Worm (Caenorhabditis elegans) whole organism, L4 larva: ENCODE measurements around the gene ubxn-5.

Experiments used
- F44E2.7 ChIP-seq: fragments of 200-800 bp; sonication (Bioruptor generic); IDR thresholded peaks from 2 replicates; pipeline ENCODE4 v2.1.2; 2022; ENCODE audit warnings: missing genetic modification characterization, missing compliant biosample characterization
- F49E8.2 ChIP-seq: sonication (generic microtip); optimal IDR thresholded peaks from 2 replicates; lab custom pipeline; 2016; ENCODE audit warnings: missing compliant biosample characterization, mild to moderate bottlenecking, missing genetic modification characterization, borderline replicate concordance
- T20F7.1 ChIP-seq: fragments of 200-800 bp; sonication (Bioruptor generic); optimal IDR thresholded peaks from 2 replicates; lab custom pipeline; 2018; ENCODE audit warnings: mild to moderate bottlenecking, missing genetic modification characterization, missing compliant biosample characterization
- T26A8.4 ChIP-seq: fragments of 200-800 bp; sonication (Bioruptor generic); IDR thresholded peaks from 2 replicates; pipeline ENCODE4 v1.3.6; 2022; ENCODE audit warnings: missing genetic modification characterization, missing compliant biosample characterization
- Y5F2A.4 ChIP-seq: fragments of 200-800 bp; sonication (Bioruptor generic); optimal IDR thresholded peaks from 2 replicates; lab custom pipeline; 2018; ENCODE audit warnings: mild to moderate bottlenecking, missing genetic modification characterization, missing compliant biosample characterization
- Y75B8A.6 ChIP-seq: fragments of 200-800 bp; sonication (Bioruptor generic); IDR thresholded peaks from 2 replicates; pipeline ENCODE4 v1.3.6; 2022; ENCODE audit warnings: missing genetic modification reagents, missing genetic modification characterization, missing compliant biosample characterization
- aha-1 ChIP-seq: fragments of 150-350 bp; peaks from one replicate; lab custom pipeline; 2014; ENCODE audit warnings: missing biosample characterization, missing genetic modification characterization
- ama-1 ChIP-seq: fragments of 150-350 bp; optimal IDR thresholded peaks from 2 replicates; lab custom pipeline; 2014; ENCODE audit warnings: inconsistent platforms, mixed read lengths
- ceh-20 ChIP-seq: fragments of 200-800 bp; sonication (Bioruptor generic); IDR thresholded peaks from 2 replicates; pipeline ENCODE4 v1.3.6; 2022; ENCODE audit warnings: missing genetic modification reagents, missing genetic modification characterization, missing compliant biosample characterization
- ceh-82 ChIP-seq: sonication (generic microtip); optimal IDR thresholded peaks from 2 replicates; lab custom pipeline; 2017; ENCODE audit warnings: missing biosample characterization, missing genetic modification characterization
- ces-1 ChIP-seq: fragments of 150-350 bp; sonication (generic microtip); optimal IDR thresholded peaks from 4 replicates; lab custom pipeline; 2014; ENCODE audit warnings: missing biosample characterization, missing genetic modification reagents, missing genetic modification characterization
- cey-2 ChIP-seq: sonication (generic microtip); optimal IDR thresholded peaks from 3 replicates; lab custom pipeline; 2017; ENCODE audit warnings: missing genetic modification characterization, mild to moderate bottlenecking, missing compliant biosample characterization, antibody characterized with exemption, borderline replicate concordance; ENCODE audit not compliant: insufficient read depth
- daf-12 ChIP-seq: fragments of 150-350 bp; optimal IDR thresholded peaks from 2 replicates; lab custom pipeline; 2014; ENCODE audit warnings: missing biosample characterization, missing genetic modification reagents, missing genetic modification characterization
- daf-16 ChIP-seq, 3 experiments: sonication (generic microtip); optimal IDR thresholded peaks; 2 replicates each; lab custom pipeline; 2016 to 2017; ENCODE audit warnings: missing genetic modification characterization in 3 of 3, missing genetic modification reagents in 3 of 3, mild to moderate bottlenecking in 2 of 3, missing compliant biosample characterization in 2 of 3, missing biosample characterization in 1 of 3, moderate library complexity in 1 of 3
- dmd-6 ChIP-seq: fragments of 200-800 bp; sonication (Bioruptor generic); IDR thresholded peaks from 2 replicates; pipeline ENCODE4 v1.3.6; 2022; ENCODE audit warnings: missing genetic modification reagents, missing genetic modification characterization, missing compliant biosample characterization
- dmd-8 ChIP-seq: fragments of 200-800 bp; sonication (Bioruptor generic); IDR thresholded peaks from 2 replicates; pipeline ENCODE4 v1.3.6; 2022; ENCODE audit warnings: missing genetic modification characterization, missing compliant biosample characterization
- dpl-1 ChIP-seq: fragments of 150-350 bp; optimal IDR thresholded peaks from 2 replicates; lab custom pipeline; 2014; ENCODE audit warnings: missing biosample characterization, missing genetic modification reagents, missing genetic modification characterization
- duxl-1 ChIP-seq: sonication (generic microtip); optimal IDR thresholded peaks from 2 replicates; lab custom pipeline; 2016; ENCODE audit warnings: mild to moderate bottlenecking, missing genetic modification characterization, moderate library complexity, missing compliant biosample characterization; ENCODE audit not compliant: poor library complexity
- dve-1 ChIP-seq: sonication (generic microtip); optimal IDR thresholded peaks from 2 replicates; lab custom pipeline; 2017; ENCODE audit warnings: antibody characterized with exemption, mild to moderate bottlenecking, missing genetic modification characterization, missing compliant biosample characterization; ENCODE audit not compliant: insufficient read depth
- egl-43 ChIP-seq: fragments of 200-800 bp; sonication (Bioruptor generic); IDR thresholded peaks from 2 replicates; pipeline ENCODE4 v1.3.6; 2022; ENCODE audit warnings: missing genetic modification reagents, missing genetic modification characterization, missing compliant biosample characterization
- gei-8 ChIP-seq: fragments of 200-800 bp; sonication (Bioruptor generic); optimal IDR thresholded peaks from 2 replicates; lab custom pipeline; 2018; ENCODE audit warnings: mild to moderate bottlenecking, missing genetic modification characterization, missing compliant biosample characterization
- hlh-11 ChIP-seq: fragments of 200-800 bp; sonication (Bioruptor generic); optimal IDR thresholded peaks from 2 replicates; lab custom pipeline; 2018; ENCODE audit warnings: mild to moderate bottlenecking, missing genetic modification characterization, missing compliant biosample characterization
- hlh-30 ChIP-seq: sonication (generic microtip); optimal IDR thresholded peaks from 2 replicates; lab custom pipeline; 2017; ENCODE audit warnings: antibody characterized with exemption, mild to moderate bottlenecking, missing genetic modification characterization, missing compliant biosample characterization; ENCODE audit not compliant: insufficient read depth
- lin-1 ChIP-seq: fragments of 200-800 bp; sonication (Bioruptor generic); IDR thresholded peaks from 2 replicates; pipeline ENCODE4 v1.3.6; 2022; ENCODE audit warnings: missing genetic modification reagents, missing genetic modification characterization, missing compliant biosample characterization
- lin-29 ChIP-seq: fragments of 200-800 bp; sonication (Bioruptor generic); IDR thresholded peaks from 2 replicates; pipeline ENCODE4 v1.3.6; 2022; ENCODE audit warnings: missing genetic modification reagents, missing genetic modification characterization, missing compliant biosample characterization
- mdl-1 ChIP-seq, 2 experiments: fragments of 150-350 bp in 1 of 2; sonication (generic microtip) in 1 of 2; optimal IDR thresholded peaks; 2 replicates each; lab custom pipeline; 2014 to 2017; ENCODE audit warnings: missing biosample characterization in 2 of 2, missing genetic modification characterization in 2 of 2
- mes-2 ChIP-seq: sonication (generic microtip); optimal IDR thresholded peaks from 2 replicates; lab custom pipeline; 2016; ENCODE audit warnings: missing genotype, mild to moderate bottlenecking, missing genetic modification characterization, missing compliant biosample characterization; ENCODE audit not compliant: poor library complexity, severe bottlenecking
- mxl-2 ChIP-seq: fragments of 200-800 bp; sonication (Bioruptor generic); conservative IDR thresholded peaks from 2 replicates; pipeline ENCODE4 v1.3.6; 2022; ENCODE audit warnings: missing genetic modification reagents, missing genetic modification characterization, missing compliant biosample characterization
- nhr-25 ChIP-seq: sonication (generic microtip); optimal IDR thresholded peaks from 2 replicates; lab custom pipeline; 2017; ENCODE audit warnings: missing genetic modification characterization, mild to moderate bottlenecking, missing compliant biosample characterization, antibody characterized with exemption, moderate library complexity, borderline replicate concordance; ENCODE audit not compliant: insufficient read depth
- nhr-28 ChIP-seq: fragments of 150-350 bp; optimal IDR thresholded peaks from 2 replicates; lab custom pipeline; 2014; ENCODE audit warnings: missing biosample characterization, missing genetic modification characterization
- nhr-41 ChIP-seq: fragments of 200-800 bp; sonication (Bioruptor generic); IDR thresholded peaks from 2 replicates; pipeline ENCODE4 v1.3.6; 2022; ENCODE audit warnings: missing genetic modification reagents, missing genetic modification characterization, missing compliant biosample characterization
- php-3 ChIP-seq: fragments of 200-800 bp; sonication (Bioruptor generic); IDR thresholded peaks from 2 replicates; pipeline ENCODE4 v1.3.6; 2022; ENCODE audit warnings: missing genetic modification reagents, missing genetic modification characterization, missing compliant biosample characterization
- pqm-1 ChIP-seq: sonication (generic microtip); optimal IDR thresholded peaks from 2 replicates; lab custom pipeline; 2017; ENCODE audit warnings: missing biosample characterization, missing genetic modification characterization
- rbr-2 ChIP-seq: sonication (generic microtip); optimal IDR thresholded peaks from 2 replicates; lab custom pipeline; 2016; ENCODE audit warnings: missing genotype, missing genetic modification characterization, missing compliant biosample characterization
- skn-1 ChIP-seq: fragments of 150-350 bp; optimal IDR thresholded peaks from 2 replicates; lab custom pipeline; 2014; ENCODE audit warnings: missing biosample characterization, missing genetic modification characterization
- spr-1 ChIP-seq: sonication (generic microtip); optimal IDR thresholded peaks from 2 replicates; lab custom pipeline; 2016; ENCODE audit warnings: mild to moderate bottlenecking, missing genetic modification characterization, missing compliant biosample characterization
- unc-62 ChIP-seq, 3 experiments: fragments of 150-350 bp in 1 of 3; sonication (generic microtip); optimal IDR thresholded peaks in 2 of 3; peaks in 1 of 3; 1 replicate in 1 of 3; 2 replicates in 2 of 3; lab custom pipeline; 2014 to 2017; ENCODE audit warnings: missing biosample characterization in 3 of 3, missing genetic modification characterization in 3 of 3, missing genetic modification reagents in 3 of 3, missing genotype in 1 of 3
- vab-7 ChIP-seq: fragments of 200-800 bp; sonication (Bioruptor generic); IDR thresholded peaks from 2 replicates; pipeline ENCODE4 v1.3.6; 2022; ENCODE audit warnings: missing genetic modification reagents, missing genetic modification characterization, missing compliant biosample characterization
- zag-1 ChIP-seq: fragments of 150-350 bp; optimal IDR thresholded peaks from 2 replicates; lab custom pipeline; 2014; ENCODE audit warnings: missing biosample characterization, missing genetic modification characterization
- zfp-3 ChIP-seq: fragments of 200-800 bp; sonication (Bioruptor generic); conservative IDR thresholded peaks from 2 replicates; pipeline ENCODE4 v1.3.6; 2022; ENCODE audit warnings: missing genetic modification reagents, missing genetic modification characterization, missing compliant biosample characterization
- zip-11 ChIP-seq: fragments of 200-800 bp; sonication (Bioruptor generic); IDR thresholded peaks from 2 replicates; pipeline ENCODE4 v1.3.6; 2022; ENCODE audit warnings: missing genetic modification characterization, missing compliant biosample characterization
- zip-2 ChIP-seq: fragments of 150-350 bp; optimal IDR thresholded peaks from 2 replicates; lab custom pipeline; 2014; ENCODE audit warnings: missing biosample characterization, missing genetic modification characterization
- ztf-11 ChIP-seq: fragments of 150-350 bp; optimal IDR thresholded peaks from 2 replicates; lab custom pipeline; 2014; ENCODE audit warnings: missing biosample characterization, missing genetic modification characterization

Gene ubxn-5

ce11 chrII:10230972-10231371 is 3.3 kb downstream of the ubxn-5 start, which contains the start of gene T01E8.8:
TSS of gene T01E8.8 (plus strand) at chrII:10231272.
- TF ChIP-seq mes-2 (tag; lab: Kevin White, UChicago) (no peak), aha-1 (tag; lab: Kevin White, UChicago) (peak; percentile 50)

DNA sequence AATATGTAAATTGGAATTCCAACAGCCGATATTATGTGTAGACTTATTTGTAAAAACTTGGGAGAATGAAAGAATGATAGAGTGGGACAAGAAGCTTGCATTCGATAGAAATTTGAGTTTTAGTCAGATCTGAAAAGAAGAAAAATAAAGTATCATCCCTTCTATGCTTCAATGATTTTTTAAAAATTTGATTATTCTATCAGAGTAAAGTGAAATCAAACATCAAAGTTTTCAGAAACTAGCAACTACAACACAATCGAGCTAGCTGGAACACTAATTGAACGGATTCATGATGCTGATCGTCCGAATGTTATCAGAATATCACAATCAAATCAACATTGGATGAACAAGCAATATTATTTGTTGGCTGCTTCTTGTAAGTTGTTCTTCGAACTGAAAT is 7.3 kb downstream of the ubxn-5 start, which contains the start of gene srh-135:
Gene srh-135 (minus strand): TSS at position 101 of the 400 bp plus-strand sequence.
- TF ChIP-seq cey-2 (tag; lab: Kevin White, UChicago) (no peak), unc-62 (GFP tag; optimal IDR thresholded peaks at IDR 0.05 in 1 of 2; lab: Kevin White, UChicago) (peak in 1 of 2 experiments; percentile 54), unc-62 (tag; optimal IDR thresholded peaks at IDR 0.05; lab: Kevin White, UChicago) (no peak)

DNA sequence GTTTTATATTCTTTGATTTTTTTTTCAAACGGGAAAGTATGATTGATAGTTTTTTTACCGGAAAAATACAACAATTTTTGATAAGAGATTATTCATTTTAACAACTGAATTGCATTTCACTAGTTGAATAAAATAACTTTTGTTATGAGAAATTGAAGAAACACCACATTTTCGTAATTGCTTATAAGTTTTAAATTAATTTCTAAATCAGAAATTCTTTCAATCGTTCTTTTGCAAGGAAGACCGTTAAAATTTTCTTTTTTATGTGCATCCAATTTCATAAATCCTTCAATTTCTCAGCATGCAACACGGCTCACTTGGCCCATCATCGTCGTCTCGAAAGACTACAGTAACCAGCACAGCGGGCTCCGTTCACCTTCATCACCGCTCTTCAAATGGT is 11.7 kb downstream of the ubxn-5 start, which contains the start of gene plc-3:
Gene plc-3 (plus strand): TSS at position 301 of the 400 bp plus-strand sequence.
- no peak for TF ChIP-seq nhr-25 (tag; lab: Kevin White, UChicago)
- no peak for TF ChIP-seq egl-43 (GFP tag; lab: Robert Waterston, UW)
- TF ChIP-seq gei-8 (GFP tag; lab: Kevin White, UChicago): no peak
- no peak for TF ChIP-seq aha-1 (tag; lab: Kevin White, UChicago)
- no peak for TF ChIP-seq F44E2.7
- TF ChIP-seq mxl-2 (GFP tag; lab: Robert Waterston, UW): no peak
- TF ChIP-seq ama-1 (lab: Kevin White, UChicago): no peak
- no peak for TF ChIP-seq vab-7 (GFP tag; lab: Robert Waterston, UW)
- TF ChIP-seq dmd-8: no peak
- TF ChIP-seq cey-2 (tag; lab: Kevin White, UChicago): no peak
- TF ChIP-seq hlh-30 (tag; lab: Kevin White, UChicago): no peak
- no peak for TF ChIP-seq php-3 (GFP tag; lab: Robert Waterston, UW)
- no peak for TF ChIP-seq F49E8.2 (tag; lab: Kevin White, UChicago)
- no peak for TF ChIP-seq zfp-3
- TF ChIP-seq lin-29 (GFP tag; lab: Robert Waterston, UW): no peak
- no peak for TF ChIP-seq rbr-2
- no peak for TF ChIP-seq Y5F2A.4 (GFP tag; lab: Kevin White, UChicago)
- no peak for TF ChIP-seq mdl-1 (tag; optimal IDR thresholded peaks at IDR 0.05; lab: Kevin White, UChicago)
- TF ChIP-seq dpl-1 (GFP tag; lab: Kevin White, UChicago): no peak

ce11 chrII:10221627-10222026 is 12.7 kb downstream of the ubxn-5 start:
- TF ChIP-seq nhr-28 (tag; lab: Kevin White, UChicago) (peak; percentile 87), php-3 (GFP tag; lab: Robert Waterston, UW) (0 out of 2 replicates have a peak, but pooled peaks have one; percentile 31), dve-1 (tag; lab: Kevin White, UChicago) (peak; percentile 43), ces-1 (GFP tag; lab: Kevin White, UChicago) (no peak), hlh-30 (tag; lab: Kevin White, UChicago) (peak; percentile 38), T20F7.1 (GFP tag; lab: Kevin White, UChicago) (no peak), skn-1 (tag; lab: Kevin White, UChicago) (no peak), zag-1 (tag; lab: Kevin White, UChicago) (no peak), lin-1 (GFP tag; lab: Robert Waterston, UW) (no peak), F44E2.7 (no peak), ceh-20 (GFP tag; lab: Robert Waterston, UW) (no peak), nhr-41 (GFP tag; lab: Robert Waterston, UW) (0 out of 2 replicates have a peak, but pooled peaks have one; percentile 12), duxl-1 (tag; lab: Kevin White, UChicago) (no peak), zip-11 (no peak), pqm-1 (tag; lab: Kevin White, UChicago) (peak; percentile 94), daf-12 (no peak), hlh-11 (tag; lab: Kevin White, UChicago) (peak; percentile 68), egl-43 (GFP tag; lab: Robert Waterston, UW) (no peak), zfp-3 (no peak), ceh-82 (tag; lab: Kevin White, UChicago) (no peak), Y75B8A.6 (GFP tag; lab: Robert Waterston, UW) (no peak), dmd-6 (GFP tag; lab: Robert Waterston, UW) (peak; percentile 69), spr-1 (no peak), T26A8.4 (GFP tag; lab: Robert Waterston, UW) (no peak), zip-2 (tag; lab: Kevin White, UChicago) (no peak), ztf-11 (no peak), daf-16 (GFP tag; optimal IDR thresholded peaks at IDR 0.05; lab: Kevin White, UChicago) (no peak), daf-16 (tag; optimal IDR thresholded peaks at IDR 0.05; lab: Kevin White, UChicago) (peak; percentile 33)
